Worm (Caenorhabditis elegans) whole organism, early embryonic: ENCODE results near the gene nspc-10.

Source experiments
- B0310.2 ChIP-seq: sonication (generic microtip); optimal IDR thresholded peaks from 2 replicates; lab custom pipeline; 2016; ENCODE audit warnings: mild to moderate bottlenecking, missing genetic modification characterization, missing compliant biosample characterization
- F13C5.2 ChIP-seq: sonication (generic microtip); optimal IDR thresholded peaks from 2 replicates; lab custom pipeline; 2017; ENCODE audit warnings: mild to moderate bottlenecking, missing genetic modification characterization, inconsistent platforms, missing compliant biosample characterization
- aly-1 ChIP-seq: sonication (generic microtip); optimal IDR thresholded peaks from 2 replicates; lab custom pipeline; 2016; ENCODE audit warnings: missing genetic modification characterization, missing compliant biosample characterization
- ama-1 ChIP-seq: fragments of 150-350 bp; optimal IDR thresholded peaks from 2 replicates; lab custom pipeline; 2014
- ceh-13 ChIP-seq: fragments of 200-800 bp; sonication (Bioruptor generic); optimal IDR thresholded peaks from 2 replicates; lab custom pipeline; 2018; ENCODE audit warnings: mild to moderate bottlenecking, missing genetic modification characterization, missing compliant biosample characterization
- ceh-36 ChIP-seq: sonication (generic microtip); optimal IDR thresholded peaks from 2 replicates; lab custom pipeline; 2016; ENCODE audit warnings: missing genetic modification characterization, inconsistent platforms, missing compliant biosample characterization
- ets-7 ChIP-seq: sonication (generic microtip); optimal IDR thresholded peaks from 2 replicates; lab custom pipeline; 2016; ENCODE audit warnings: missing genotype, missing genetic modification characterization, missing compliant biosample characterization
- flt-1 ChIP-seq: fragments of 200-800 bp; sonication (Bioruptor generic); IDR thresholded peaks from 2 replicates; pipeline ENCODE4 v1.3.6; 2022; ENCODE audit warnings: missing genetic modification characterization, missing compliant biosample characterization
- hmbx-1 ChIP-seq: sonication (generic microtip); optimal IDR thresholded peaks from 2 replicates; lab custom pipeline; 2016; ENCODE audit warnings: mild to moderate bottlenecking, missing genetic modification characterization, missing compliant biosample characterization
- hmg-4 ChIP-seq: fragments of 200-800 bp; sonication (Bioruptor generic); optimal IDR thresholded peaks from 2 replicates; lab custom pipeline; 2018; ENCODE audit warnings: mild to moderate bottlenecking, missing genetic modification characterization, missing compliant biosample characterization
- hnd-1 ChIP-seq: sonication (generic microtip); optimal IDR thresholded peaks from 2 replicates; lab custom pipeline; 2016; ENCODE audit warnings: missing genetic modification characterization, missing compliant biosample characterization
- pes-1 ChIP-seq: fragments of 200-800 bp; sonication (Bioruptor generic); IDR thresholded peaks from 2 replicates; pipeline ENCODE4 v1.3.6; 2022; ENCODE audit warnings: missing genetic modification reagents, missing genetic modification characterization, missing compliant biosample characterization
- scrt-1 ChIP-seq: fragments of 200-800 bp; sonication (Bioruptor generic); IDR thresholded peaks from 2 replicates; pipeline ENCODE4 v1.3.6; 2022; ENCODE audit warnings: missing genetic modification characterization, missing compliant biosample characterization
- sea-1 ChIP-seq: fragments of 200-800 bp; sonication (Bioruptor generic); conservative IDR thresholded peaks from 2 replicates; pipeline ENCODE4 v1.3.6; 2022; ENCODE audit warnings: missing genetic modification characterization, missing compliant biosample characterization
- tbx-11 ChIP-seq: fragments of 200-800 bp; sonication (Bioruptor generic); IDR thresholded peaks from 2 replicates; pipeline ENCODE4 v1.3.6; 2022; ENCODE audit warnings: missing genetic modification characterization, missing compliant biosample characterization
- tbx-37 ChIP-seq: fragments of 200-800 bp; sonication (Bioruptor generic); conservative IDR thresholded peaks from 2 replicates; pipeline ENCODE4 v1.3.6; 2022; ENCODE audit warnings: missing genetic modification reagents, missing genetic modification characterization, missing compliant biosample characterization
- tra-4 ChIP-seq: sonication (generic microtip); optimal IDR thresholded peaks from 2 replicates; lab custom pipeline; 2017; ENCODE audit warnings: missing genetic modification characterization, missing compliant biosample characterization

The nspc-10 gene

DNA sequence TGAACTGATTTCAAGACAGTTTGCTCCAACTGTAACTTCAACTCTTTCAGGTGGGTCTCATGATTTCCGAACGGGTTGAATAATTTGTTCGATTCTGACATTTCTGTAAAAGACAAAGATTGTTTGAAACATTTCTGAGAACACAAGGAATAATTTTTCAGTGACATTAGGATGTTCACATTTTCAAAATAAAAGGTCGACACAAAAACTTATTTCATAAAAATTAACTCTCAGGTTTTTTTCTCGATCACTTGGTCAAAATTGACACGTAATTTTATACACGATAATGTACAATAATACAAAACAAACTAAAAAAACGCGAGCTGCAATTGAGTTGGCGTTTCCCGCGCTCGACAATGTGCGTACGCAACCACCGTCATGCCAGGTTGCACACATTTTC lies 27.9 kb downstream of the nspc-10 start, which contains the start of gene rif-1.2:
Gene rif-1.2, minus strand, starts transcription at position 101 of the 400 bp plus-strand sequence.
- TF ChIP-seq hmbx-1 (tag; lab: Kevin White, UChicago), result no peak
- TF ChIP-seq ceh-36 (tag; lab: Kevin White, UChicago), result no peak
- TF ChIP-seq hnd-1 (tag; lab: Kevin White, UChicago), result no peak
- no peak for TF ChIP-seq sea-1
- TF ChIP-seq tra-4 (tag; lab: Kevin White, UChicago), result no peak
- no peak for TF ChIP-seq hmg-4 (GFP tag; lab: Kevin White, UChicago)
- TF ChIP-seq tbx-11 (GFP tag; lab: Robert Waterston, UW), result no peak
- TF ChIP-seq ama-1 (lab: Kevin White, UChicago), result no peak
- TF ChIP-seq tbx-37 (GFP tag; lab: Robert Waterston, UW), result no peak
- TF ChIP-seq ets-7 (tag; lab: Kevin White, UChicago), result no peak
- TF ChIP-seq aly-1 (tag; lab: Kevin White, UChicago), result no peak
- TF ChIP-seq B0310.2, result no peak
- no peak for TF ChIP-seq flt-1 (GFP tag; lab: Robert Waterston, UW)
- no peak for TF ChIP-seq scrt-1 (GFP tag; lab: Robert Waterston, UW)

DNA sequence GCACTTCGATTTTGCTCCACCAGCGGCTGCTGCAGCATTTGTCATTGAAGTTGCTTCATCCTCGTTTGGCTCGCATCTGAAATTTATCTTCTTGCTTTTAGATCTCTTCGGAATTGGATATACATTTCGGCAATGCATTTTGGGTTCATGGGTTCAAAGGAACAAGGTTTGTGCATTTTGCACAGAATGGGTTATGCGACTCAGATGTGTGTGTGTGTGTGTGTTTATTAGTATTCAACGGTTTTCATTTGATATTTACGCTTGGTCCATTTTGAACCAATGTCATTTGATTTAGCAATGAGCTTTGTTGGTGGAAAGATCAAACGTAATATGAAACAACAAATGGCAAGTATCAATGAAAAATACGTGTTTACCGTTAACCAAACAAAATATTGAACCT lies 32.4 kb downstream of the nspc-10 start:
- TF ChIP-seq pes-1 (no peak), tbx-11 (GFP tag; lab: Robert Waterston, UW) (no peak), aly-1 (tag; lab: Kevin White, UChicago) (no peak), F13C5.2 (tag; lab: Kevin White, UChicago) (no peak), tra-4 (tag; lab: Kevin White, UChicago) (no peak), ceh-36 (tag; lab: Kevin White, UChicago) (no peak), scrt-1 (GFP tag; lab: Robert Waterston, UW) (no peak), hmg-4 (GFP tag; lab: Kevin White, UChicago) (no peak), sea-1 (no peak), B0310.2 (no peak), tbx-37 (GFP tag; lab: Robert Waterston, UW) (no peak), hmbx-1 (tag; lab: Kevin White, UChicago) (no peak), ets-7 (tag; lab: Kevin White, UChicago) (no peak), flt-1 (GFP tag; lab: Robert Waterston, UW) (no peak)

ce11 chrX:12378293-12378692 lies 34.9 kb downstream of the nspc-10 start, which contains the start of gene glb-13:
Gene glb-13 (minus strand): TSS chrX:12378393.
- TF ChIP-seq ama-1 (lab: Kevin White, UChicago) (no peak), ceh-36 (tag; lab: Kevin White, UChicago) (no peak), flt-1 (GFP tag; lab: Robert Waterston, UW) (no peak), F13C5.2 (tag; lab: Kevin White, UChicago) (no peak)

ce11 chrX:12391380-12391779 lies 48.0 kb downstream of the nspc-10 start, which contains the start of gene nekl-3:
Gene nekl-3 (minus strand): TSS chrX:12391480.
- TF ChIP-seq tbx-37 (GFP tag; lab: Robert Waterston, UW), result no peak
- TF ChIP-seq hmg-4 (GFP tag; lab: Kevin White, UChicago), result no peak
- no peak for TF ChIP-seq hmbx-1 (tag; lab: Kevin White, UChicago)
- no peak for TF ChIP-seq aly-1 (tag; lab: Kevin White, UChicago)
- no peak for TF ChIP-seq B0310.2
- TF ChIP-seq ceh-36 (tag; lab: Kevin White, UChicago), result no peak
- no peak for TF ChIP-seq ama-1 (lab: Kevin White, UChicago)
- TF ChIP-seq ceh-13 (GFP tag; lab: Kevin White, UChicago), result no peak
- no peak for TF ChIP-seq hnd-1 (tag; lab: Kevin White, UChicago)
- no peak for TF ChIP-seq sea-1
- no peak for TF ChIP-seq pes-1
- no peak for TF ChIP-seq F13C5.2 (tag; lab: Kevin White, UChicago)
- TF ChIP-seq ets-7 (tag; lab: Kevin White, UChicago), result no peak
- TF ChIP-seq tbx-11 (GFP tag; lab: Robert Waterston, UW), result no peak
- no peak for TF ChIP-seq scrt-1 (GFP tag; lab: Robert Waterston, UW)
- TF ChIP-seq flt-1 (GFP tag; lab: Robert Waterston, UW), result no peak
- no peak for TF ChIP-seq tra-4 (tag; lab: Kevin White, UChicago)
